Fruit fly (Drosophila melanogaster): Measurements from ENCODE around the gene CG34298.

The CG34298 gene

DNA sequence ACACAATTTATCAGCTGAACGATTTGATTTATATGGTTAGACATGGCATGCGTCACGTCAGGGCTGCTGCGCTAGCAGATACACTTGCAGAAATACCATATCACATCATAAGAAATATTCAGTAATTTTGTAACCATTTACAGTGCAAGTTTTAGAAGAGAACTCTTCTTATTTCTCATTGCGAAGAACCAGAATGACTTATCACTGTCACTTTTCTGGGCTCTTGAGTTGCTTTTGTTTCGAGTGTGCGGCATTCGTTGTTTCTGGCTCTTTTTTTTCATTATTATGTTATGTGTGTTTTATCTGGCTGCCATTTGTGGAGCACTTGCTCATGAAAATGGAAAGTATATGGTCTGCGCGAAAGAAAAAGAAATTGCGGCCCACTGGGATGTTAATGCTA, 17.6 kb upstream of the CG34298 start:
- TF ChIP-seq CG4496 (GFP tag; IDR thresholded peaks at IDR 0.05) (peak; percentile 82), rn (GFP tag; IDR thresholded peaks at IDR 0.05) (peak; percentile 62; the same call in 1 of the 2 replicates), CG9948 (tag; optimal IDR thresholded peaks at IDR 0.05) (no peak), Snoo (tag; optimal IDR thresholded peaks at IDR 0.05) (no peak), gl (tag; optimal IDR thresholded peaks at IDR 0.05) (no peak), D1 (tag; optimal IDR thresholded peaks at IDR 0.05) (no peak), CG13204 (GFP tag; optimal IDR thresholded peaks at IDR 0.05) (no peak), Pif1B (GFP tag; optimal IDR thresholded peaks at IDR 0.05) (peak; percentile 8), CG8301 (tag; optimal IDR thresholded peaks at IDR 0.05) (peak; percentile 63), Ets98B (GFP tag; IDR thresholded peaks at IDR 0.05) (peak; percentile 76), CG12605 (GFP tag; IDR thresholded peaks at IDR 0.05) (peak; percentile 65), EcR (GFP tag; optimal IDR thresholded peaks at IDR 0.05) (no peak), CG10348 (GFP tag; IDR thresholded peaks at IDR 0.05) (no peak), CG15710 (tag; optimal IDR thresholded peaks at IDR 0.05) (no peak), CG8159 (tag; optimal IDR thresholded peaks at IDR 0.05) (no peak), fd96Ca (GFP tag; IDR thresholded peaks at IDR 0.05) (peak; percentile 83), CG14655 (GFP tag; optimal IDR thresholded peaks at IDR 0.05) (peak; percentile 64), Pif1A (GFP tag; optimal IDR thresholded peaks at IDR 0.05) (no peak), CG17806 (tag; optimal IDR thresholded peaks at IDR 0.05) (peak; percentile 25), CG34367 (tag; optimal IDR thresholded peaks at IDR 0.05) (no peak), CG32121 (GFP tag; IDR thresholded peaks at IDR 0.05) (peak; percentile 71)

DNA sequence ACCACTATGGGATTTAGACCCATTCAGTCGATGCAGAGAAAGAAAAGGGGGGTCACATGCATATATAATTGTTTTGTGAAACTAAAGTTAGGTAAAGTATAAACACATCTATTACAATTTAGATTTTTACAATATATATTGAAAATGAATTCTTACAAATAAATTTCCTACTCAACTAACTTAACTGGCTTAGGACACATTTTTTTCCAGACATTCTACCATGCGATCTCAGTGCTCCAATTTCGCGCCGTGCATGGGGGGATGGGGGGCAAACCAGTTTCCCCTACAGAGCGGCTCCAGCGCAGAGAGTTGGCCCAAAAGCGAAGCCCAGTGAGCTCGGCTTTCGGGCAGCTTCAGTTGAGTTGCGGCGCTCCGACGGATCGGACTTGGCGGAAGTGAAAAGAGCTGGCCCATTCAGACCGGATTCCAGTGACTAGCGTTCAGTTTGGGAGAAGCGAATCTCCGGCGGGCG, 16.5 kb upstream of the CG34298 start, which contains the start of gene CG7896:
Gene CG7896 (plus strand): TSS at position 354 of the 472 bp plus-strand sequence.
- peak; percentile 88 for TF ChIP-seq CG4496 (GFP tag; IDR thresholded peaks at IDR 0.05)
- TF ChIP-seq CG12605 (GFP tag; IDR thresholded peaks at IDR 0.05), result peak; percentile 40; the same call in 1 of the 2 replicates
- peak; percentile 67 for TF ChIP-seq CG9948 (tag; optimal IDR thresholded peaks at IDR 0.05)
- peak; percentile 80 for TF ChIP-seq CG13204 (GFP tag; optimal IDR thresholded peaks at IDR 0.05)
- no peak for TF ChIP-seq D1 (tag; optimal IDR thresholded peaks at IDR 0.05)
- peak; percentile 91 for TF ChIP-seq CG32121 (GFP tag; IDR thresholded peaks at IDR 0.05)
- TF ChIP-seq fd96Ca (GFP tag; IDR thresholded peaks at IDR 0.05), result peak; percentile 78
- TF ChIP-seq CG34367 (tag; optimal IDR thresholded peaks at IDR 0.05), result peak; percentile 68
- peak; percentile 83 for TF ChIP-seq CG8159 (tag; optimal IDR thresholded peaks at IDR 0.05)
- TF ChIP-seq CG17806 (tag; optimal IDR thresholded peaks at IDR 0.05), result peak; percentile 64
- TF ChIP-seq gl (tag; optimal IDR thresholded peaks at IDR 0.05), result peak; percentile 4
- no peak for TF ChIP-seq EcR (GFP tag; optimal IDR thresholded peaks at IDR 0.05)
- TF ChIP-seq CG15710 (tag; optimal IDR thresholded peaks at IDR 0.05), result peak; percentile 74
- peak; percentile 78 for TF ChIP-seq Snoo (tag; optimal IDR thresholded peaks at IDR 0.05)
- peak; percentile 92 for TF ChIP-seq Pif1B (GFP tag; optimal IDR thresholded peaks at IDR 0.05)
- TF ChIP-seq CG8301 (tag; optimal IDR thresholded peaks at IDR 0.05), result peak; percentile 76
- no peak for TF ChIP-seq CG10348 (GFP tag; IDR thresholded peaks at IDR 0.05)
- TF ChIP-seq rn (GFP tag; IDR thresholded peaks at IDR 0.05), result peak; percentile 79
- peak; percentile 84 for TF ChIP-seq Pif1A (GFP tag; optimal IDR thresholded peaks at IDR 0.05)
- no peak for TF ChIP-seq CG14655 (GFP tag; optimal IDR thresholded peaks at IDR 0.05)
- peak; percentile 81 for TF ChIP-seq Ets98B (GFP tag; IDR thresholded peaks at IDR 0.05)

DNA sequence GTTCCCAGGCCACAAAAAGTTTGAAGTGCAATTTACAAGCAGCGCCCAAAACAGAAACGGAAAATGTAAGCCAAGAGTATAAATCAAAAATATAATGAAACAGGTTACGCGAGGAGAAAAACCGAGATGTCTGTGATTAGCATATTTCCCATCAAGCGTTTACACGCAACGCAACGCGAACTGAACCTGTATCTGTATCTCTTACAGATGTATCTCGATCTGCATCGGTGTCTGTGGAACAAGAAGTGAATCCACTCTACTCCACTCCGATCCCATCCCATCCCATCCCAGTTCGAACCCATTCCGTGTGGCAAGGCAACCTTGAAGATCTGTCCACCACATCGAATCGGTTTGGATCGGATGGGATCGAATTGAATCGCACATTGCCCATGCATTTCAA, 15.7 kb upstream of the CG34298 start:
- TF ChIP-seq CG15710 (tag; optimal IDR thresholded peaks at IDR 0.05), result no peak
- TF ChIP-seq CG8159 (tag; optimal IDR thresholded peaks at IDR 0.05), result peak; percentile 15

DNA sequence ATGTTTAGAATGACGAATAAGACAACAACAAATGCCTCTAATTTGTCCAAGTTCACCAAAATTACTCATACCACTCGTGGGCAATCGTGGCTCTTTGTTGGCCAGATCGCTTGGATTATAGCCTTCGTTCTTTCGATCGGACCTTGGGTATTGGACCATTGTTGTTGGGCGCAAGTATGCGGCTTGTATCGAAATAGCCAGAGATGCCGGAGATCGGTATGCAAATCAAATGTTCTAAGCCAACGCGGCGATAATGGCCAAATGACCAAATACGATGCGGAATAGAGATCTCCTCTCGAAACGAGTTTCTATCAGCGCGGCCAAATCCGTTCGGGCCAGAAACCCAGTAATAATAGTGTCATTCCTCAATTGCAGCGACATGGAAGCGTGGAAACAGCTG, 14.4 kb upstream of the CG34298 start:
- TF ChIP-seq CG8301 (tag; optimal IDR thresholded peaks at IDR 0.05), result no peak
- TF ChIP-seq CG10348 (GFP tag; IDR thresholded peaks at IDR 0.05), result 0 out of 2 replicates have a peak, but pooled peaks have one; percentile 10

DNA sequence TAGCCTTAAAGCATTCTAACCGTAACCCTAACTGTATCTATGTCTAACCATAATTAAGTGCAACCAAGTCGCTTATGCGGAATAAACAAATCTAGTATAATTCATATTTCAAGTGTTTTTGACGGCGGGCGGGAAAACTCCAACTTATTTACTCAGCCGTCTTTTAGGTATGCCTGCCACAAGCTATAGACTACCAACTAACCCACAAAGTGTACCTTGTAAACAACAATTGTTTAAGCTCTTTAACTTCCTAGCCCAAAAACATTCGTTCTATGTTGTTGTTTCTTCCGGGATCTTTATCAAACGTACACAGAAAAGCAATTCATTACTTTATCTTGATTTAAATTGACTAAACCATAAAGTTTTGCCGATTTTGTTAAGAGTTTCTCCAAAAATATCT, 8.9 kb upstream of the CG34298 start:
- TF ChIP-seq CG32121 (GFP tag; IDR thresholded peaks at IDR 0.05) (no peak), Snoo (tag; optimal IDR thresholded peaks at IDR 0.05) (no peak), CG13204 (GFP tag; optimal IDR thresholded peaks at IDR 0.05) (no peak), CG10348 (GFP tag; IDR thresholded peaks at IDR 0.05) (no peak), CG15710 (tag; optimal IDR thresholded peaks at IDR 0.05) (no peak), D1 (tag; optimal IDR thresholded peaks at IDR 0.05) (no peak), CG8301 (tag; optimal IDR thresholded peaks at IDR 0.05) (no peak), Pif1B (GFP tag; optimal IDR thresholded peaks at IDR 0.05) (no peak), CG14655 (GFP tag; optimal IDR thresholded peaks at IDR 0.05) (no peak), CG17806 (tag; optimal IDR thresholded peaks at IDR 0.05) (no peak), CG9948 (tag; optimal IDR thresholded peaks at IDR 0.05) (no peak), CG8159 (tag; optimal IDR thresholded peaks at IDR 0.05) (no peak), CG12605 (GFP tag; IDR thresholded peaks at IDR 0.05) (no peak), EcR (GFP tag; optimal IDR thresholded peaks at IDR 0.05) (no peak), fd96Ca (GFP tag; IDR thresholded peaks at IDR 0.05) (no peak), rn (GFP tag; IDR thresholded peaks at IDR 0.05) (no peak)

DNA sequence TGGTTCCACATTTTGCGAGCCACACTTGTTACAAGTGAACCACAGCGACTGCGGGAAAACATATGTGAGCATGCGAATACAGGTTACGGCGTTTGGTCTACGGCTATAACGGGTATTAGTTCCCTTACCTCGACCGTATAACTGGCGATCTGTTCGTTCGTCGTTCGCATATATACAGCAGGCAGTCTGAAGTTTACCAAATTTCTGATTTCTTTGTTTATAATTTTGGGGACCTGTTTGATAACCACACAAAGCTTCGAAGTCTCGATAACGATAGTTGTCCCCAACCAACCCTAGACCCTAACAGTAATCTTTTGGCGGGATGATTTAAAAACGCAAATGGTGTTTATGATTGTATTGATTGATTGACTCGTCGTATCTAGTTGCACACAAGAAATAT, 6.5 kb upstream of the CG34298 start, which contains the start of gene Acph-1:
Gene Acph-1 (minus strand): TSS at position 278 of the 400 bp plus-strand sequence.
- TF ChIP-seq D1 (tag; optimal IDR thresholded peaks at IDR 0.05), result no peak
- TF ChIP-seq CG14655 (GFP tag; optimal IDR thresholded peaks at IDR 0.05), result no peak
- no peak for TF ChIP-seq CG8301 (tag; optimal IDR thresholded peaks at IDR 0.05)
- no peak for TF ChIP-seq Snoo (tag; optimal IDR thresholded peaks at IDR 0.05)
- no peak for TF ChIP-seq Pif1B (GFP tag; optimal IDR thresholded peaks at IDR 0.05)
- TF ChIP-seq CG34367 (tag; optimal IDR thresholded peaks at IDR 0.05), result no peak
- TF ChIP-seq EcR (GFP tag; optimal IDR thresholded peaks at IDR 0.05), result no peak

All from whole organism, pupa.